Fruit fly (Drosophila melanogaster): ENCODE data around the gene CG4293.
A peak's percentile ranks its signal among the peaks of the same experiment; 100 is the strongest.

Gene CG4293

DNA sequence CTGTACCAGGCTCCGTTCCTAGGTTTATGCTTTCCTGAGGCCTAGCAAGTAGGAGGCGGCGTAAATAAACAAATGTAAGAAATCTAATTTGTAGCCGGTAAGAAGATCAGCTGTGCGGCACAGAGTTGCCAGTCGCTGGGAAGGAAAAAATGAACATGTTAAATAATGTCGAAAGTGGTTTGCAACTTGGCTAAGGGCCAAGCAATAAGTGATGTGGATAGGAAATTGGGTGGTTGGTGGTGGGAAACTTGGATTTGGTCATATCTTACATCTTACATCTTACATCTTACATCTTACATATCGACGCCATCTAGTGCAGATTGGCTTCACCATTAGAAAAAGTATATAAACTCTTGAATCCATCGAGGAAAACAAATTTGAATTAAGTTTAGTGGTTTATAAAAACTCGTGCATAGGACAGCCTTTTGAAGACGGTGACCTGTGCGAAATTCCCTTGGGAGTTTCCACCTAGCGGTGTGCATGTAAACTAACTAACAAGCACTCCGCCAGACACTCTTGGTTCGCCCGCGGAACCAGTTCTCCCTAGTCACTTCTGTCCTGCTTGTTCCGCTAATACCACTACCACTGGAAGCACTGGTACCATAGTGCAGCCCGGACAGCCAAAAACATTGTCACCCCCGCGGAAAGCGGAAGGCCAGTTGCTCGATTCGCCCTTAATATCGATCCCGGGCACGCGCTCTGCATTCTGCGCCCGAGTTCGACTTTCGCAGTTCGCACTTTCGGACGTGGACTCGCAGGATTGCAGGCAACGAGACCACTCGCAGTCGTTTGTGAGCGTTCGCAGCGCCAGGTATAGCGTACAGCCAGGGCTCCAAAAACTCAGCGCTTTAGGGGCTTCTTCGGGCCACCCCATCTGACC lies at the start of gene CG4293, which contains the start of gene Appl:
CG4293 (minus strand) TSS at position 568 of the 880 bp plus-strand sequence.
Appl (plus strand) TSS at position 778 of the 880 bp plus-strand sequence.
- TF ChIP-seq noc (tag; optimal IDR thresholded peaks at IDR 0.05): no peak

DNA sequence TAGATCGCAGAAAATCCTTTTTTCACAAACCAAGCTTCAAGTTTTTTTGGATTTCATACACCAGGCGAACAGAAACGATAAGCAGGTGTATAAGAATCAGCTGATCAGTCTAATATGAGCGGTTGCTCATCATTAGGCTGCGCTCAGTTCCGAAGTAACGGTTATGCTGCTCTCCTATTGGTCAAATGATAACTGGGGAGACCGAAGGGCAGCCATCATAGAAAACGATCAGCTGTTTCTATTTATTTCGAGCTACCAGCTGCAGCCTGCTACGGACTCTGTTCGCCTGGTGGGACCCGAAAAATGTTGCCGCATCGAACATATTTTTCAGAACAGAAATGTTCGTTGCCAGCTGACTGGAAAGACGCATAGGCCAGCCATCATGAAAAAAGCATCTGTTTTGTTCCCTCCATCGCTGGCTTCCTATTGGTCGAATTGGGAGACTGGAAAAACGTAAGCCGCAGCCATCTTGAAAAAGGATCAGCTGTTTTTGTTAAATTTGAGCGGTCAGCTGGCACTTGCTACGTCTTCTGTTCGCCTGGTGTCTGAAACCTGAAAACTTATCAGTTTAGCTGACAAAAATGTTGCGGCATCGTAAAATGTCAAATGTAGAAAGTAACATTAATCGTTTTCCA lies 16.4 kb upstream of the CG4293 start:
- TF ChIP-seq noc (tag; optimal IDR thresholded peaks at IDR 0.05): no peak

dm6 chrX:542069-542468 lies 12.0 kb upstream of the CG4293 start:
- TF ChIP-seq noc (tag; optimal IDR thresholded peaks at IDR 0.05): no peak

DNA sequence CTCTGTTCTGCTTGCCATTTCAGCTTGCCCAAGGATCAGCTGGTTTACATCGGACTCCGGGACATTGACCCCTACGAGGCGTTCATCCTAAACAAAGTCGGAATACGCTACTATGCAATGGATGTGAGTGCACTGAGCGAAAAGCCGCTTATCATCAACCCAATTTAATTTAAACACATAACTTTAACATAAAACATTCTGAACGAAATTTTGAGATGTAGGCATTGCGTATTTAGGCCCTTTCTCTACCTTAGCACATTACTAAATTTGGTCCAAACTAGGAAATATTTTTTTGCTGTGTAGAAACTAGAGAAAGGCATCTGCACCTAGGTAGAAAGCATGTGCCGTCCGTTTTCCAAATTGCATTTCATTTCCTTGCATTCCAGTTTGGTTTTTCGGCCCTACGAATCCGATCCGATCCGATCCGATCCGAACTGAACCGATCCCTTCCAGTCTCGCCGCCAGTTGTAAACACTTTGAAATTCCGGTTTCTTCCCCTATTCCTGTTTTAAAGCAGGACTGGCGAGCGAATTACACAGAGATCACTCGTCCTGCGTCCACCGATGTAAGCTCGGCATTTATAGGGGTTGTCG lies 3.5 kb downstream of the CG4293 start:
- no peak for TF ChIP-seq noc (tag; optimal IDR thresholded peaks at IDR 0.05)

DNA sequence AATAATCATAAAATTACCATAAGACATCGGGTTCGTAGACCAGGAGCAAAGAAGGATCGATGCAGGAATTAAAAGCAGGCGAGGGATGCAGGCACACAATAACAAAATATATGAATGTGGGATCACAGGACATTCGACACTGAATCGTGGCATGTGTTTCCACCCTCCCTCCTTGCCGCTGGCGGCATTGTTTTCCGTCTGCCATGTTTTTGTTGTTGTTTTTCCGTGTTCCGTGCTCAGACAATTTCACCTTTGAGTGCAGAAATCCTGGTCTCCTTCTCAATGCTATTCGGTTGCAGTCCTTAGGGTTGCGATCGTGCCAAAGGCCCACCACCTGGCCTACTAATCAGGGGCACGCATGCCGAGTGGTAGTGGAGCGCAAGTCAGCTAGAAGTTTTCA lies 4.5 kb downstream of the CG4293 start:
- no peak for TF ChIP-seq noc (tag; optimal IDR thresholded peaks at IDR 0.05)

DNA sequence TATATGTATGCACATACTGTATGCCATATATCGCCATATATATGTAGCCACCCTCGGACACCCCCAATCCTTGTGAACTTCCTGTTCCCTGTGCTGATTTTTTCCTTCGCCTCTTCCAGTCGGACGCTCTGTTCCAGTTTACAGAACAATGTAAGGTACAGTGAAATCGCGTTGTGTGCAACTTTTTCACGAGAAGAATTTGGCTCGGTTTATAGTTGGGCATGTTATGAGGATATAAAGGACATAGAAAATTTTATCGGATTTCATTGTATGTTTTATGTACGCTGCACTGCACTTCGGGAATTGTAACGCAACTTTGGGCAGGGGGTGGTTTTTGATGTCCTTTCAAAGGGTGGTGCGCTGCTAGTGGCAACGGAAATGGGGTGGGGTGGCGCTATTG lies 5.8 kb downstream of the CG4293 start:
- no peak for TF ChIP-seq noc (tag; optimal IDR thresholded peaks at IDR 0.05)

- TF ChIP-seq noc (tag; optimal IDR thresholded peaks at IDR 0.05): peak; percentile 99
Measured at dm6 chrX:523179-523851, 6.8 kb downstream of the CG4293 start, which contains the start of gene elav. Gene elav, minus strand, starts transcription at chrX:523226.

- TF ChIP-seq noc (tag; optimal IDR thresholded peaks at IDR 0.05): peak; percentile 76
Measured at dm6 chrX:522357-523043, 7.6 kb downstream of the CG4293 start.

dm6 chrX:521683-522082 lies 8.4 kb downstream of the CG4293 start:
- no peak for TF ChIP-seq noc (tag; optimal IDR thresholded peaks at IDR 0.05)

DNA sequence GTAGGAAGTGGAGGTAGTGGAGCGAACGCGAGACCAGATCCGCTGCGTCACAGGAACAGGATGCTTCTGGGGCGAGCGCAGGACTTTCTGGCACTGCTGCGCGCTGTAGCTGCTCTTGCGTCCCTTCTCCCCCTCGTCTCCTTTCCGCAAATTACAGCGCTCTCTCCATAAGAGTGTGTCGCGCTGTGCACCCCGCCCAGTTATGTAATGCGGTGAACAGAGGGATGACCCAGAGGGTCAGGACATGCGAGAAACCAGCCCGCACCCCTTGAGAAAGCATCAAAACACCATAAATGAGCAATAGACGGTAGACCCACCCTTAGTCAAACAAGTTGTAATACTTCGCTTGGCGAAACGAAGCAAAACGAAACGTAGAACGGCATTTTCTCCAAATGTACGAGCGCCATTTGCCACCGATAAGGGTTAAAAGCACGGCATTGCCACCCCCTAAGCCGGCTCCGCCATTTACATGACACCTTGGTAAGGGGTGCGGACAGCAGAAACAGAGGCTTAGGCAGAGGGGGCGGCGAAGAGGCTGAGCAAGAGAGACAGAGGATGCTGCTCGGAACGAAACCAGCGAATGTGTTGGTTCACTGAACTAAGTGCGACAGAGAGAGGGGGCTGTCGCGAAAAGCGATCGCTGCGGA lies 9.8 kb downstream of the CG4293 start:
- TF ChIP-seq noc (tag; optimal IDR thresholded peaks at IDR 0.05): no peak

- TF ChIP-seq noc (tag; optimal IDR thresholded peaks at IDR 0.05): no peak
Measured at dm6 chrX:518858-519257, 11.2 kb downstream of the CG4293 start.

DNA sequence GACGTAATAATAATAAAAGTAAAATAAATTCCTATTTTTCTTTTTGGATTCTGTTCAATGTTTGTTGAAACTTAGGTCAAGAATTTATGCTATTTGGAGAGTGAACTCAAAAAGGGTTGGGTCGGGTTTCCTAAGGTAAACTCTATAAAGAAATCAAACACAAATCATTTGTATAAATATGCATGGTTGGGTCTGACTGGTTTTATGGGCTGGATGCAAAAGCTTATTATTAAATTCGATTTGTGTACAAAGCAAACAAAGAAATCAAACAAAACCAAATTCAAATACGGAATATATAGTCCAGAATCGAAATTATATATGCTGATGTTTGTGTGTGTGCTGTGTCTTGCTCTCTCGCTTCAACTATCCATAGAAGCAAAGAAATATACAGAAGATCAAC lies 14.4 kb downstream of the CG4293 start:
- no peak for TF ChIP-seq noc (tag; optimal IDR thresholded peaks at IDR 0.05)

dm6 chrX:512527-512926 lies 17.6 kb downstream of the CG4293 start:
- no peak for TF ChIP-seq noc (tag; optimal IDR thresholded peaks at IDR 0.05)

DNA sequence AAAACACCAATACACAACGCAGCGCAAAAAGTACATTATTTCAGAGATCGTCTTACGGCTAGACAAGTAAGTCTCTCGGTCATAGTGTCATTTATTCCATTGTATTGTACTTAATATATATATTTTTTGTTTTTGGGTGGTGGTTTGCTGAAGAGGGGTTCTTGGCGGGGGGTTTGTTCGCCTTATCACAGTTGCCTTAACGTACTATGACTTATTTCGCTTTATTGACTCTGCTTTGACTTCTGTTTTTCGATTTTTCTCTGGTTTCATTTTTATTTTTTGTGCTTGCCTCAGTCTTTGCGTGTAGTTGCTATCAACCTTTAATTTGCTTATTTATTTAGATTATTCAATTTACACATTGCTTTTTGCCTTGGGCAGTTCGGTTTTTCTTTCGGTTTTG lies 19.6 kb downstream of the CG4293 start:
- TF ChIP-seq noc (tag; optimal IDR thresholded peaks at IDR 0.05): no peak

DNA sequence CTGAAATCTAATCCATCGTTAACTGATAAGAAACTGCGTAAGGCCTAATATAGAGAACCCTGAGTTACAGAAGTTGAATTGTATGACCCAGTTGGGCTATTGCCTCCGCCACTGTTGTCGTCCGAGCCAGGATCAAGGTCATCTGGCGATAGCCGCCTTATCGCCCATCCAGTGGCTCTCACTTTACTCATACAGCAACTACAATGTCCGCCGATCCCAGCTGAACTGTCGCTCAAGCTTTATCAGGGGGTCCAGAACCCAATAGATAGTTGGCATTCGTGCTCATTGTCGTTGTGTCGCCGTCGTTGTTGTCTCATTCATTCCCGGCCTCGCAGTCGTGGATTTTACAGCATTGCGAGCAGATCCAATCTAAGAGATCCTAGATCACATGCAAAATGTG lies 21.0 kb downstream of the CG4293 start, which contains the start of gene arg:
arg (plus strand) TSS at position 319 of the 400 bp plus-strand sequence.
- no peak for TF ChIP-seq noc (tag; optimal IDR thresholded peaks at IDR 0.05)
